Worm (Caenorhabditis elegans) whole organism, midembryonic: ENCODE data around the gene ZK1320.9.
"Not testable (repeated sequence)": the region's sequence is repeated elsewhere in the genome, so short reads cannot be mapped to it uniquely, and the experiment has no call there.

ENCODE experiments used
- T22C8.4 ChIP-seq: fragments of 200-800 bp; sonication (Bioruptor generic); IDR thresholded peaks from 2 replicates; pipeline ENCODE4 v1.3.6; 2022; ENCODE audit warnings: missing genetic modification characterization, missing compliant biosample characterization
- cog-1 ChIP-seq: sonication (generic microtip); optimal IDR thresholded peaks from 2 replicates; lab custom pipeline; 2016; ENCODE audit warnings: missing genetic modification characterization, missing compliant biosample characterization
- flt-1 ChIP-seq: fragments of 200-800 bp; sonication (Bioruptor generic); IDR thresholded peaks from 2 replicates; pipeline ENCODE4 v1.3.6; 2022; ENCODE audit warnings: missing genetic modification characterization, missing compliant biosample characterization
- klf-2 ChIP-seq: fragments of 200-800 bp; sonication (Bioruptor generic); conservative IDR thresholded peaks from 2 replicates; pipeline ENCODE4 v1.3.6; 2022; ENCODE audit warnings: missing genetic modification reagents, missing genetic modification characterization, missing compliant biosample characterization
- med-1 ChIP-seq: sonication (generic microtip); optimal IDR thresholded peaks from 2 replicates; lab custom pipeline; 2017; ENCODE audit warnings: missing genetic modification characterization, mild to moderate bottlenecking, missing compliant biosample characterization, antibody characterized with exemption, missing genetic modification reagents; ENCODE audit not compliant: insufficient read depth
- ref-1 ChIP-seq: fragments of 200-800 bp; sonication (Bioruptor generic); conservative IDR thresholded peaks from 2 replicates; pipeline ENCODE4 v1.3.6; 2022; ENCODE audit warnings: missing genetic modification reagents, missing genetic modification characterization, missing compliant biosample characterization
- tab-1 ChIP-seq: fragments of 200-800 bp; sonication (Bioruptor generic); IDR thresholded peaks from 2 replicates; pipeline ENCODE4 v1.3.6; 2022; ENCODE audit warnings: missing genetic modification characterization, missing compliant biosample characterization
- ztf-23 ChIP-seq: fragments of 200-800 bp; sonication (Bioruptor generic); IDR thresholded peaks from 2 replicates; pipeline ENCODE4 v1.3.6; 2022; ENCODE audit warnings: missing genetic modification reagents, missing genetic modification characterization, missing compliant biosample characterization
- ztf-29 ChIP-seq: fragments of 200-800 bp; sonication (Bioruptor generic); IDR thresholded peaks from 2 replicates; pipeline ENCODE4 v1.3.6; 2022; ENCODE audit warnings: missing genetic modification reagents, missing genetic modification characterization, missing compliant biosample characterization

ZK1320.9 gene

ce11 chrII:9686663-9687193 is at the start of gene ZK1320.9:
ZK1320.9 (minus strand) TSS chrII:9686713.
- TF ChIP-seq ref-1 (GFP tag; lab: Robert Waterston, UW) (no peak), cog-1 (tag; lab: Kevin White, UChicago) (no peak), klf-2 (no peak), tab-1 (GFP tag; lab: Robert Waterston, UW) (no peak), flt-1 (GFP tag; lab: Robert Waterston, UW) (no peak), ztf-23 (GFP tag; lab: Robert Waterston, UW) (no peak)

ce11 chrII:9735785-9736184 is 49.3 kb upstream of the ZK1320.9 start:
- TF ChIP-seq cog-1 (tag; lab: Kevin White, UChicago), result no peak

ce11 chrII:9731810-9732209 is 45.3 kb upstream of the ZK1320.9 start, which contains the start of gene mab-3:
mab-3 (plus strand) TSS chrII:9732137.
- not testable (repeated sequence) for TF ChIP-seq ref-1, tab-1, T22C8.4 (GFP tag; lab: Robert Waterston, UW)

- TF ChIP-seq ref-1 (GFP tag; lab: Robert Waterston, UW), result no peak
- TF ChIP-seq ztf-23 (GFP tag; lab: Robert Waterston, UW), result no peak
- no peak for TF ChIP-seq flt-1 (GFP tag; lab: Robert Waterston, UW)
- no peak for TF ChIP-seq cog-1 (tag; lab: Kevin White, UChicago)
- TF ChIP-seq tab-1 (GFP tag; lab: Robert Waterston, UW), result no peak
- TF ChIP-seq T22C8.4 (GFP tag; lab: Robert Waterston, UW), result no peak
Observed at ce11 chrII:9729866-9730265, 43.4 kb upstream of the ZK1320.9 start.

- no peak for TF ChIP-seq tab-1 (GFP tag; lab: Robert Waterston, UW)
- TF ChIP-seq ref-1 (GFP tag; lab: Robert Waterston, UW), result no peak
- TF ChIP-seq cog-1 (tag; lab: Kevin White, UChicago), result no peak
- TF ChIP-seq flt-1 (GFP tag; lab: Robert Waterston, UW), result no peak
- no peak for TF ChIP-seq ztf-23 (GFP tag; lab: Robert Waterston, UW)
- no peak for TF ChIP-seq T22C8.4 (GFP tag; lab: Robert Waterston, UW)
- TF ChIP-seq med-1 (GFP tag; lab: Kevin White, UChicago), result no peak
- TF ChIP-seq ztf-29 (GFP tag; lab: Robert Waterston, UW), result no peak
- no peak for TF ChIP-seq klf-2
Observed at ce11 chrII:9729196-9729595, 42.7 kb upstream of the ZK1320.9 start.

ce11 chrII:9728506-9728905 is 42.0 kb upstream of the ZK1320.9 start:
- TF ChIP-seq cog-1 (tag; lab: Kevin White, UChicago) (no peak), ztf-29 (GFP tag; lab: Robert Waterston, UW) (no peak), ztf-23 (GFP tag; lab: Robert Waterston, UW) (no peak), klf-2 (no peak), ref-1 (GFP tag; lab: Robert Waterston, UW) (no peak), flt-1 (GFP tag; lab: Robert Waterston, UW) (no peak), tab-1 (GFP tag; lab: Robert Waterston, UW) (no peak), med-1 (GFP tag; lab: Kevin White, UChicago) (no peak), T22C8.4 (GFP tag; lab: Robert Waterston, UW) (no peak)

ce11 chrII:9727192-9727699 is 40.7 kb upstream of the ZK1320.9 start:
- TF ChIP-seq T22C8.4 (GFP tag; lab: Robert Waterston, UW) (no peak), med-1 (GFP tag; lab: Kevin White, UChicago) (no peak), klf-2 (no peak), ztf-23 (GFP tag; lab: Robert Waterston, UW) (no peak), flt-1 (GFP tag; lab: Robert Waterston, UW) (no peak), ref-1 (GFP tag; lab: Robert Waterston, UW) (no peak), cog-1 (tag; lab: Kevin White, UChicago) (no peak), ztf-29 (GFP tag; lab: Robert Waterston, UW) (no peak), tab-1 (GFP tag; lab: Robert Waterston, UW) (no peak)

ce11 chrII:9725056-9725455 is 38.5 kb upstream of the ZK1320.9 start:
- TF ChIP-seq ztf-29 (GFP tag; lab: Robert Waterston, UW), result no peak
- no peak for TF ChIP-seq med-1 (GFP tag; lab: Kevin White, UChicago)
- no peak for TF ChIP-seq flt-1 (GFP tag; lab: Robert Waterston, UW)
- no peak for TF ChIP-seq ztf-23 (GFP tag; lab: Robert Waterston, UW)
- TF ChIP-seq cog-1 (tag; lab: Kevin White, UChicago), result no peak
- TF ChIP-seq T22C8.4 (GFP tag; lab: Robert Waterston, UW), result no peak

ce11 chrII:9724464-9724863 is 38.0 kb upstream of the ZK1320.9 start, which contains the start of gene cutl-2:
cutl-2 (minus strand) TSS chrII:9724673.
- TF ChIP-seq ztf-23 (GFP tag; lab: Robert Waterston, UW), result no peak
- TF ChIP-seq med-1 (GFP tag; lab: Kevin White, UChicago), result no peak
- no peak for TF ChIP-seq tab-1 (GFP tag; lab: Robert Waterston, UW)
- no peak for TF ChIP-seq klf-2
- TF ChIP-seq flt-1 (GFP tag; lab: Robert Waterston, UW), result no peak
- no peak for TF ChIP-seq ref-1 (GFP tag; lab: Robert Waterston, UW)
- TF ChIP-seq cog-1 (tag; lab: Kevin White, UChicago), result no peak
